Fruit fly (Drosophila melanogaster): ENCODE measurements around the gene CG34332.
"Not testable (repeated sequence)": the region's sequence is repeated elsewhere in the genome, so short reads cannot be mapped to it uniquely, and the experiment has no call there.

Gene CG34332

dm6 chrX:20140710-20141109, at the start of gene CG34332:
Gene CG34332, plus strand, starts transcription at chrX:20141010.
- TF ChIP-seq CG4496 (GFP tag; IDR thresholded peaks at IDR 0.05): no peak
- no peak for TF ChIP-seq Pif1A (GFP tag; optimal IDR thresholded peaks at IDR 0.05)
- no peak for TF ChIP-seq CG10348 (GFP tag; IDR thresholded peaks at IDR 0.05)
- TF ChIP-seq gl (tag; optimal IDR thresholded peaks at IDR 0.05): no peak
- TF ChIP-seq CG9948 (tag; optimal IDR thresholded peaks at IDR 0.05): no peak
- TF ChIP-seq CG13204 (GFP tag; optimal IDR thresholded peaks at IDR 0.05): no peak
- TF ChIP-seq CG14655 (GFP tag; optimal IDR thresholded peaks at IDR 0.05): no peak

dm6 chrX:20092308-20092707, 48.5 kb upstream of the CG34332 start, which contains the start of gene fd19B:
Gene fd19B, minus strand, starts transcription at chrX:20092408.
- no peak for TF ChIP-seq fd96Ca (GFP tag; IDR thresholded peaks at IDR 0.05)
- TF ChIP-seq CG10348 (GFP tag; IDR thresholded peaks at IDR 0.05): no peak
- no peak for TF ChIP-seq EcR (GFP tag; optimal IDR thresholded peaks at IDR 0.05)
- TF ChIP-seq CG8301 (tag; optimal IDR thresholded peaks at IDR 0.05): no peak
- no peak for TF ChIP-seq D1 (tag; optimal IDR thresholded peaks at IDR 0.05)
- TF ChIP-seq Pif1A (GFP tag; optimal IDR thresholded peaks at IDR 0.05): no peak
- no peak for TF ChIP-seq gl (tag; optimal IDR thresholded peaks at IDR 0.05)
- no peak for TF ChIP-seq CG13204 (GFP tag; optimal IDR thresholded peaks at IDR 0.05)
- TF ChIP-seq CG4496 (GFP tag; IDR thresholded peaks at IDR 0.05): no peak
- no peak for TF ChIP-seq CG34367 (tag; optimal IDR thresholded peaks at IDR 0.05)
- no peak for TF ChIP-seq CG9948 (tag; optimal IDR thresholded peaks at IDR 0.05)
- TF ChIP-seq CG8159 (tag; optimal IDR thresholded peaks at IDR 0.05): no peak
- no peak for TF ChIP-seq CG17806 (tag; optimal IDR thresholded peaks at IDR 0.05)
- TF ChIP-seq rn (GFP tag; IDR thresholded peaks at IDR 0.05): no peak
- no peak for TF ChIP-seq CG12605 (GFP tag; IDR thresholded peaks at IDR 0.05)
- TF ChIP-seq CG14655 (GFP tag; optimal IDR thresholded peaks at IDR 0.05): no peak
- TF ChIP-seq Pif1B (GFP tag; optimal IDR thresholded peaks at IDR 0.05): no peak
- TF ChIP-seq CG32121 (GFP tag; IDR thresholded peaks at IDR 0.05): no peak
- no peak for TF ChIP-seq Ets98B (GFP tag; IDR thresholded peaks at IDR 0.05)

- TF ChIP-seq CG8159 (tag; optimal IDR thresholded peaks at IDR 0.05); rn (GFP tag; IDR thresholded peaks at IDR 0.05); fd96Ca (GFP tag; IDR thresholded peaks at IDR 0.05): not testable (repeated sequence)
Observed at dm6 chrX:20094098-20094497, 46.7 kb upstream of the CG34332 start, which contains the start of gene Or19b. Gene Or19b, plus strand, starts transcription at chrX:20094398.

- not testable (repeated sequence) for TF ChIP-seq CG8159 (tag; optimal IDR thresholded peaks at IDR 0.05); EcR (GFP tag; optimal IDR thresholded peaks at IDR 0.05); Pif1B (GFP tag; optimal IDR thresholded peaks at IDR 0.05)
Observed at dm6 chrX:20096374-20096773, 44.4 kb upstream of the CG34332 start, which contains the start of gene CG42581. Gene CG42581, minus strand, starts transcription at chrX:20096474.

- TF ChIP-seq CG13204 (GFP tag; optimal IDR thresholded peaks at IDR 0.05) (no peak), Pif1B (GFP tag; optimal IDR thresholded peaks at IDR 0.05) (no peak), Pif1A (GFP tag; optimal IDR thresholded peaks at IDR 0.05) (no peak), Snoo (tag; optimal IDR thresholded peaks at IDR 0.05) (no peak), CG8301 (tag; optimal IDR thresholded peaks at IDR 0.05) (no peak), CG10348 (GFP tag; IDR thresholded peaks at IDR 0.05) (no peak), rn (GFP tag; IDR thresholded peaks at IDR 0.05) (no peak), Ets98B (GFP tag; IDR thresholded peaks at IDR 0.05) (no peak), CG17806 (tag; optimal IDR thresholded peaks at IDR 0.05) (no peak), CG14655 (GFP tag; optimal IDR thresholded peaks at IDR 0.05) (no peak), CG34367 (tag; optimal IDR thresholded peaks at IDR 0.05) (no peak), D1 (tag; optimal IDR thresholded peaks at IDR 0.05) (no peak), CG32121 (GFP tag; IDR thresholded peaks at IDR 0.05) (no peak), CG8159 (tag; optimal IDR thresholded peaks at IDR 0.05) (no peak), CG4496 (GFP tag; IDR thresholded peaks at IDR 0.05) (no peak), CG12605 (GFP tag; IDR thresholded peaks at IDR 0.05) (no peak)
Observed at dm6 chrX:20104987-20105386, 35.8 kb upstream of the CG34332 start.

- TF ChIP-seq CG17806 (tag; optimal IDR thresholded peaks at IDR 0.05) (no peak), CG34367 (tag; optimal IDR thresholded peaks at IDR 0.05) (no peak), Pif1B (GFP tag; optimal IDR thresholded peaks at IDR 0.05) (no peak), D1 (tag; optimal IDR thresholded peaks at IDR 0.05) (no peak), fd96Ca (GFP tag; IDR thresholded peaks at IDR 0.05) (no peak), Snoo (tag; optimal IDR thresholded peaks at IDR 0.05) (no peak), CG12605 (GFP tag; IDR thresholded peaks at IDR 0.05) (no peak), CG8301 (tag; optimal IDR thresholded peaks at IDR 0.05) (no peak), Ets98B (GFP tag; IDR thresholded peaks at IDR 0.05) (no peak), EcR (GFP tag; optimal IDR thresholded peaks at IDR 0.05) (no peak), CG14655 (GFP tag; optimal IDR thresholded peaks at IDR 0.05) (no peak), Pif1A (GFP tag; optimal IDR thresholded peaks at IDR 0.05) (no peak), CG9948 (tag; optimal IDR thresholded peaks at IDR 0.05) (no peak), CG8159 (tag; optimal IDR thresholded peaks at IDR 0.05) (no peak), rn (GFP tag; IDR thresholded peaks at IDR 0.05) (no peak), CG13204 (GFP tag; optimal IDR thresholded peaks at IDR 0.05) (no peak), gl (tag; optimal IDR thresholded peaks at IDR 0.05) (no peak)
Observed at dm6 chrX:20110475-20110874, 30.3 kb upstream of the CG34332 start, which contains the start of gene karr. Gene karr, minus strand, starts transcription at chrX:20110575.

dm6 chrX:20122153-20122552, 18.7 kb upstream of the CG34332 start, which contains the start of gene CG34331:
Gene CG34331, plus strand, starts transcription at chrX:20122453.
- TF ChIP-seq Snoo (tag; optimal IDR thresholded peaks at IDR 0.05): no peak
- no peak for TF ChIP-seq CG13204 (GFP tag; optimal IDR thresholded peaks at IDR 0.05)
- no peak for TF ChIP-seq fd96Ca (GFP tag; IDR thresholded peaks at IDR 0.05)
- no peak for TF ChIP-seq CG10348 (GFP tag; IDR thresholded peaks at IDR 0.05)
- TF ChIP-seq Ets98B (GFP tag; IDR thresholded peaks at IDR 0.05): no peak
- no peak for TF ChIP-seq Pif1A (GFP tag; optimal IDR thresholded peaks at IDR 0.05)
